Worm (Caenorhabditis elegans): Measurements from ENCODE around the gene mdt-9.
"Not testable (repeated sequence)": the region's sequence is repeated elsewhere in the genome, so short reads cannot be mapped to it uniquely, and the experiment has no call there.

ce11 chrIV:13433904-13434303 lies 47.7 kb downstream of the mdt-9 start, which contains the start of gene K09B11.5:
- not testable (repeated sequence) for TF ChIP-seq ceh-30 (tag; optimal IDR thresholded peaks at IDR 0.05); Y22D7AL.16 (tag; optimal IDR thresholded peaks at IDR 0.05); elt-4 (tag; optimal IDR thresholded peaks at IDR 0.05); dmd-4 (tag; optimal IDR thresholded peaks at IDR 0.05; ENCODE audit: borderline replicate concordance); ref-2 (tag; optimal IDR thresholded peaks at IDR 0.05); ama-1 (optimal IDR thresholded peaks at IDR 0.05); odd-2 (tag; optimal IDR thresholded peaks at IDR 0.05); pqm-1 (tag; optimal IDR thresholded peaks at IDR 0.05); che-1 (tag; optimal IDR thresholded peaks at IDR 0.05); eyg-1 (tag; optimal IDR thresholded peaks at IDR 0.05)
